Worm (Caenorhabditis elegans): Measurements from ENCODE around the gene toh-1.
A peak's percentile ranks its signal among the peaks of the same experiment; 100 is the strongest.
"Not testable (repeated sequence)": the region's sequence is repeated elsewhere in the genome, so short reads cannot be mapped to it uniquely, and the experiment has no call there.

toh-1 gene

DNA sequence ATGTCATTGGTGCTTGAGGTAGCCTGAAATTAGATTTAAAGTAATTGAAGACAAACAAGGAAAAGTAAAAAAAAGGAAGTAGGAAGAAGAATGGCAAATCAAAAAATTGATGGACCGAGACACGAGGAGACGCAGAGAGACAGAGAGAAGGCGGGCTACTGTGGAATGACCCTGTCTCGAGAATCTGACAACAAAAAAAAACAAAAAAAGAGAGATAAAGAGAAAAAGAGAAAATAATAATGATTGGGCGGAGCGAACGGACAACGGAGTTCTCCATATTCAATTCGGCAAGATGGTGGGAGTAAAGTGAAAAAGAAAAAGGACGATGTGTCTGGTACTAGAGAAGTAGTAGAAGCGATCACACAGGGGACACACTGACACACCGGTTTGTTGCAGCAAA is at the start of gene toh-1:
TSS of gene toh-1 (minus strand) at position 23 of the 400 bp plus-strand sequence.
- TF ChIP-seq ceh-9 (tag; optimal IDR thresholded peaks at IDR 0.05) (no peak), sea-2 (GFP tag; optimal IDR thresholded peaks at IDR 0.05) (no peak), nhr-77 (tag; optimal IDR thresholded peaks at IDR 0.05) (no peak), egl-5 (tag; optimal IDR thresholded peaks at IDR 0.05) (no peak), egl-27 (tag; optimal IDR thresholded peaks at IDR 0.05) (no peak), ama-1 (optimal IDR thresholded peaks at IDR 0.05) (peak; percentile 29), nhr-25 (tag; optimal IDR thresholded peaks at IDR 0.05) (peak; percentile 22), hmg-11 (tag; optimal IDR thresholded peaks at IDR 0.05) (no peak), nhr-23 (tag; optimal IDR thresholded peaks at IDR 0.05) (peak; percentile 31), daf-12 (tag; optimal IDR thresholded peaks at IDR 0.05) (no peak)

DNA sequence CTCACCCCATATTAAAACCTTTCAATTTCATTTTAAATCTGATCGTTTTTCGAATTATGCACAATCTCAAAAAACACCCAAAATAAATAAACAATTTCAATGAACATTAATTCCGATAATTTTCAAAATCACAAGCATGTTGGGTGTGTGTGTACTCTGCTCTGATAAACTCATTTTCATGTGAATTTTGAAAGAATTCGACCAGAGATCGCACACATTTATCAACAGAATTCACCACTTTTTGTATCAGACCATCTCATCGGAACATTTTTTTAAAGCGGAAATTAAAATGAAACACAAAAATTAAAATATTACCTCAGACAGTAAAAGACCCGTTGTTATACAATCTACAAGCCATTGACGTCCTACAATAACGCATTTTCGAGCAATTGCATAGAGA is 49.2 kb upstream of the toh-1 start:
- TF ChIP-seq elt-2 (tag; optimal IDR thresholded peaks at IDR 0.05) (peak; percentile 69), pqm-1 (tag; optimal IDR thresholded peaks at IDR 0.05) (peak; percentile 84), pha-4 (tag; optimal IDR thresholded peaks at IDR 0.05) (peak; percentile 54)

DNA sequence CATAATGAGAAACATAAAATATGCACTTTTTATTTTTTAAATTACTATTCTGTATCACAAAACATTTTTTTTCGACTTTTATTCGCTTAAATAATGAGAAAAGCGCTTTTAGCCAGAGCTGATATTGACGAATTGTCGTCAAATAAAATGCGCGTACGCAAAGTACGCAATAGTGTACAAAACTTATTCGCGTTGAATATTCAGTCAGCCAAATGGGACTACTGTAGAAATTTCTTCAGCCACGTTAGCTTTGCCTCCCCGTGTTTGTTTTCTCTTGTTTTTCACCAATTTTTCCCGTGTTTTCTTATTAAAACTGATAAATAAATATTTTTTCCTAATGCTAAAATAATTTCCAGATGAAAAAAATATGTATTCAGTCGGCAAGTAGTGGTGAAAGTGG is 48.2 kb upstream of the toh-1 start:
- TF ChIP-seq nfya-1 (tag; optimal IDR thresholded peaks at IDR 0.05; ENCODE audit: insufficient read depth) (peak; percentile 20), nhr-23 (tag; optimal IDR thresholded peaks at IDR 0.05) (peak; percentile 27), nhr-43 (tag; optimal IDR thresholded peaks at IDR 0.05; ENCODE audit: poor library complexity, severe bottlenecking) (peak; percentile 30), pha-4 (tag; optimal IDR thresholded peaks at IDR 0.05) (peak; percentile 26), lsy-12 (tag; optimal IDR thresholded peaks at IDR 0.05) (peak; percentile 12), lin-15B (tag; optimal IDR thresholded peaks at IDR 0.05) (peak; percentile 25)

- TF ChIP-seq lin-15B (tag; optimal IDR thresholded peaks at IDR 0.05) (peak; percentile 38), nhr-23 (tag; optimal IDR thresholded peaks at IDR 0.05) (peak; percentile 1), nhr-43 (tag; optimal IDR thresholded peaks at IDR 0.05; ENCODE audit: poor library complexity, severe bottlenecking) (peak; percentile 19), nfya-1 (tag; optimal IDR thresholded peaks at IDR 0.05; ENCODE audit: insufficient read depth) (peak; percentile 5), lsy-12 (tag; optimal IDR thresholded peaks at IDR 0.05) (peak; percentile 14)
Measured at ce11 chrIII:3854868-3855267, 46.0 kb upstream of the toh-1 start.

ce11 chrIII:3852030-3852579 is 43.3 kb upstream of the toh-1 start, which contains the start of gene cyp-25A4:
Gene cyp-25A4, minus strand, starts transcription at chrIII:3852080.
- TF ChIP-seq hmg-11, elt-2, fkh-2 (tag; optimal IDR thresholded peaks at IDR 0.05): not testable (repeated sequence)

ce11 chrIII:3844746-3845145 is 35.9 kb upstream of the toh-1 start, which contains the start of gene maph-1.3:
Gene maph-1.3, plus strand, starts transcription at chrIII:3844893.
- not testable (repeated sequence) for TF ChIP-seq lin-39, zag-1, tbx-2 (tag; optimal IDR thresholded peaks at IDR 0.05)

- not testable (repeated sequence) for TF ChIP-seq skn-1, nhr-23, nhr-25 (tag; optimal IDR thresholded peaks at IDR 0.05)
Measured at ce11 chrIII:3843514-3843913, 34.7 kb upstream of the toh-1 start, which contains the start of gene C36A4.4. Gene C36A4.4, minus strand, starts transcription at chrIII:3843614.

DNA sequence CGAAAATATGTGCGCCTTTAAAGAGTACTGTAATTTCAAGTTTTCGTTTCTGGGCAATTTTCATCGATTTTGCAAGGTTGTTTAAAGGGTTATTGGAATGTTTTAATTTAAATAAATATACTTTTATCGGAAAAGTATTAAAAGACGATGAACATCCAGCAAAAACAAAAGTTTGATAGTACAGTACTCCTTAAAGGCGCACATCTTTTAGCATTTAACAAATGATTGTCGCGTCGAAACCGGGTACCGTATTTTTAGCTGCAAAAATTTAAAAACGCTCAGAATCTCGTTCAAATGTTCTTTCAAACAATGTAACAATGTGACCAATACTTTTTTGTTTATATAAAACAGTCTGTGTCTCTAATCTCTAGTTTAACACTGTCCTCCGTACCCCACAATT is 31.4 kb upstream of the toh-1 start, which contains the start of gene C36A4.11:
TSS of gene C36A4.11 (plus strand) at position 301 of the 400 bp plus-strand sequence.
- TF ChIP-seq tbx-2, ztf-11, unc-39 (tag; optimal IDR thresholded peaks at IDR 0.05): not testable (repeated sequence)

All from whole organism, L3 larva.